Worm (Caenorhabditis elegans) whole organism, L2 larva: ENCODE results near the gene srv-34.

Experiments used
- dmd-4 ChIP-seq: sonication (generic microtip); optimal IDR thresholded peaks from 2 replicates; lab custom pipeline; 2017; ENCODE audit warnings: missing biosample characterization, missing genetic modification characterization
- egl-27 ChIP-seq: sonication (generic microtip); optimal IDR thresholded peaks from 3 replicates; lab custom pipeline; 2017; ENCODE audit warnings: missing biosample characterization, missing genetic modification reagents, missing genetic modification characterization
- lin-13 ChIP-seq: fragments of 150-350 bp; optimal IDR thresholded peaks from 2 replicates; lab custom pipeline; 2014; ENCODE audit warnings: missing biosample characterization, missing genetic modification reagents, missing genetic modification characterization
- mab-5 ChIP-seq: fragments of 150-350 bp; optimal IDR thresholded peaks from 2 replicates; lab custom pipeline; 2014; ENCODE audit warnings: missing biosample characterization, missing genetic modification characterization
- nhr-6 ChIP-seq: fragments of 150-350 bp; optimal IDR thresholded peaks from 2 replicates; lab custom pipeline; 2014; ENCODE audit warnings: missing biosample characterization, missing genetic modification characterization
- nhr-77 ChIP-seq: fragments of 150-350 bp; optimal IDR thresholded peaks from 2 replicates; lab custom pipeline; 2014; ENCODE audit warnings: missing biosample characterization, missing genetic modification characterization
- snpc-4 ChIP-seq: fragments of 150-350 bp; optimal IDR thresholded peaks from 2 replicates; lab custom pipeline; 2014; ENCODE audit warnings: missing biosample characterization, missing genetic modification characterization
- zag-1 ChIP-seq: fragments of 150-350 bp; optimal IDR thresholded peaks from 2 replicates; lab custom pipeline; 2014; ENCODE audit warnings: missing biosample characterization, missing genetic modification characterization
- ztf-4 ChIP-seq: fragments of 150-350 bp; optimal IDR thresholded peaks from 2 replicates; lab custom pipeline; 2014; ENCODE audit warnings: missing biosample characterization, missing genetic modification characterization

DNA sequence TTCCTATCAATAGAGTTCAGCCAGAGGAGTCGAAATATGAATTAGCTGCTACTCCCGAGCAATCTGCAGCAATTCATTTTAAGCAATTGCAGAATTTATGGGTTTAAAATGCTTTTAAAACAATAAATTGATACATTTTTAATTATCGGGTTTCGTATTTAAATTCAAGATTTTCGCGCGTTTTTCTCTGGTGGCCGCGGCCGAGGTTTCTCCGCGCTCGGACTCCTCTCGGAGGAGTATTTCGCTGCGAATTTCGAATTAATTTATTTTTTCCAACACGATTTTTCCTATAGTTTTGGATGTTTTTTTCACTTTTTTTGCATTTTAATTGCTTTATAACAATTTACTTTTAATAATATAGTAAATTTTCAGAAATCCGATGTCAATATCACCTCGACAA is 26.9 kb upstream of the srv-34 start, which contains the start of gene F13A7.14:
- TF ChIP-seq nhr-6 (tag; lab: Kevin White, UChicago) (no peak), dmd-4 (no peak), egl-27 (tag; lab: Kevin White, UChicago) (peak; percentile 61), snpc-4 (no peak), nhr-77 (tag; lab: Kevin White, UChicago) (no peak), ztf-4 (tag; lab: Kevin White, UChicago) (peak; percentile 28), mab-5 (tag; lab: Kevin White, UChicago) (peak; percentile 41), zag-1 (no peak), lin-13 (GFP tag; lab: Kevin White, UChicago) (peak; percentile 79)
